Worm (Caenorhabditis elegans) whole organism, L4/young adult: ENCODE data around the gene clec-32.

ENCODE experiments used
- W03F9.2 ChIP-seq: fragments of 150-350 bp; optimal IDR thresholded peaks from 2 replicates; lab custom pipeline; 2014; ENCODE audit warnings: missing biosample characterization, missing genetic modification characterization
- dao-5 ChIP-seq: sonication (generic microtip); optimal IDR thresholded peaks from 2 replicates; lab custom pipeline; 2016; ENCODE audit warnings: missing genotype, missing genetic modification characterization, moderate library complexity, missing compliant biosample characterization
- him-1 ChIP-seq: sonication (generic microtip); optimal IDR thresholded peaks from 2 replicates; lab custom pipeline; 2016; ENCODE audit warnings: missing genotype, missing genetic modification reagents, missing genetic modification characterization, missing compliant biosample characterization

DNA sequence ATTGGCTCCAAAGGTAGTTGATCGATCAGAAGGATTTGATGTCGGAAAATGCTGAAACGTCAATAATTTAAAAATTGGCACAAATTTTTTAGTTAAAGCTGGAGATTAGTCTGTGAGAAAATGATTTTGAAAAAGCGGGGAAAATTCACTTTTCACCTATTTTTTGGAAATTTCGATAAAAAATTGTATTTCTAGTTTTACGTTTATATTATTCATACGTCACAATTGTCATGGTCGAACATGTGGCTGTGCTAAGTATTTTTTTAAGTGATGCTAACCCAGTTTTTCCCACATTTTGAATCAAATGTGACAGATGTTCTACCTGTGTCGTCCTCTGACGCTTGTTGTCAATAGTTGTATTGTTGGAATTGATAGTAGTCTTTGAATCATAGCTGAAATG, 17.9 kb upstream of the clec-32 start:
- TF ChIP-seq W03F9.2 (tag; lab: Kevin White, UChicago) (no peak), dao-5 (tag; lab: Kevin White, UChicago) (no peak), him-1 (tag; lab: Kevin White, UChicago) (no peak)
